Fruit fly (Drosophila melanogaster) whole organism, embryonic: ENCODE data around the gene cry.

Experiments
- Abd-B ChIP-seq: fragments of 200-800 bp; sonication (Bioruptor generic); optimal IDR thresholded peaks from 2 replicates; lab custom pipeline; 2018; ENCODE audit warnings: missing biosample characterization, mild to moderate bottlenecking, missing genetic modification characterization, moderate library complexity
- Atf6 ChIP-seq: fragments of 200-800 bp; sonication (Bioruptor generic); IDR thresholded peaks from 2 replicates; pipeline ENCODE4 v1.3.6; 2022; ENCODE audit warnings: missing biosample characterization, missing genetic modification characterization
- Blimp-1 ChIP-seq: fragments of 200-800 bp; sonication (Bioruptor generic); optimal IDR thresholded peaks from 3 replicates; lab custom pipeline; 2018; ENCODE audit warnings: missing biosample characterization, missing genetic modification characterization, mild to moderate bottlenecking, moderate library complexity, missing genetic modification reagents
- BtbVII ChIP-seq: fragments of 200-800 bp; sonication (Bioruptor generic); optimal IDR thresholded peaks from 3 replicates; lab custom pipeline; 2017; ENCODE audit warnings: missing biosample characterization, mild to moderate bottlenecking, missing genetic modification characterization
- CG10274 ChIP-seq: fragments of 200-800 bp; sonication (Bioruptor generic); optimal IDR thresholded peaks from 3 replicates; lab custom pipeline; 2017; ENCODE audit warnings: missing biosample characterization, mild to moderate bottlenecking, missing genetic modification characterization
- CG10431 ChIP-seq: fragments of 200-800 bp; sonication (Bioruptor generic); optimal IDR thresholded peaks from 3 replicates; lab custom pipeline; 2018; ENCODE audit warnings: missing biosample characterization, mild to moderate bottlenecking, missing genetic modification characterization
- CG11093 ChIP-seq: fragments of 200-800 bp; sonication (Bioruptor generic); IDR thresholded peaks from 3 replicates; pipeline ENCODE4 v1.3.6; 2022; ENCODE audit warnings: missing biosample characterization, missing genetic modification characterization
- CG11695 ChIP-seq: fragments of 200-800 bp; sonication (Bioruptor generic); IDR thresholded peaks from 3 replicates; pipeline ENCODE4 v1.3.6; 2022; ENCODE audit warnings: missing biosample characterization, missing genetic modification characterization
- CG12391 ChIP-seq: fragments of 200-800 bp; sonication (Bioruptor generic); optimal IDR thresholded peaks from 3 replicates; lab custom pipeline; 2018; ENCODE audit warnings: missing biosample characterization, mild to moderate bottlenecking, missing genetic modification characterization, moderate library complexity
- CG12769 ChIP-seq: fragments of 200-800 bp; sonication (Bioruptor generic); optimal IDR thresholded peaks from 2 replicates; lab custom pipeline; 2019; ENCODE audit warnings: missing biosample characterization, mild to moderate bottlenecking, missing genetic modification characterization, moderate library complexity
- CG13775 ChIP-seq: fragments of 200-800 bp; sonication (Bioruptor generic); optimal IDR thresholded peaks from 3 replicates; lab custom pipeline; 2017; ENCODE audit warnings: missing biosample characterization, mild to moderate bottlenecking, missing genetic modification characterization
- CG14050 ChIP-seq: fragments of 200-800 bp; sonication (Bioruptor generic); IDR thresholded peaks from 3 replicates; pipeline ENCODE4 v1.3.6; 2022; ENCODE audit warnings: missing biosample characterization, missing genetic modification characterization
- CG15601 ChIP-seq: fragments of 200-800 bp; sonication (Bioruptor generic); optimal IDR thresholded peaks from 3 replicates; lab custom pipeline; 2019; ENCODE audit warnings: missing biosample characterization, mild to moderate bottlenecking, missing genetic modification characterization, moderate library complexity
- CG17361 ChIP-seq: fragments of 200-800 bp; sonication (Bioruptor generic); IDR thresholded peaks from 3 replicates; pipeline ENCODE4 v1.3.6; 2022; ENCODE audit warnings: missing biosample characterization, missing genetic modification characterization
- CG18011 ChIP-seq: fragments of 200-800 bp; sonication (Bioruptor generic); optimal IDR thresholded peaks from 2 replicates; lab custom pipeline; 2017; ENCODE audit warnings: missing biosample characterization, missing genetic modification characterization, mild to moderate bottlenecking, moderate library complexity, missing genotype
- CG2120 ChIP-seq: fragments of 200-800 bp; sonication (Bioruptor generic); optimal IDR thresholded peaks from 3 replicates; lab custom pipeline; 2016; ENCODE audit warnings: missing biosample characterization, missing genetic modification characterization
- CG2199 ChIP-seq: fragments of 200-800 bp; sonication (Bioruptor generic); IDR thresholded peaks from 3 replicates; pipeline ENCODE4 v1.3.6; 2022; ENCODE audit warnings: missing biosample characterization, missing genetic modification characterization
- CG32772 ChIP-seq: fragments of 200-800 bp; sonication (Bioruptor generic); IDR thresholded peaks from 2 replicates; pipeline ENCODE4 v1.3.6; 2022; ENCODE audit warnings: missing biosample characterization, missing genetic modification characterization
- CG3407 ChIP-seq: fragments of 200-800 bp; sonication (Bioruptor generic); optimal IDR thresholded peaks from 2 replicates; lab custom pipeline; 2018; ENCODE audit warnings: missing biosample characterization, mild to moderate bottlenecking, missing genetic modification characterization
- CG4360 ChIP-seq: fragments of 200-800 bp; sonication (Bioruptor generic); IDR thresholded peaks from 2 replicates; pipeline ENCODE4 v1.3.6; 2022; ENCODE audit warnings: missing biosample characterization, missing genetic modification characterization
- CG4707 ChIP-seq: fragments of 200-800 bp; sonication (Bioruptor generic); optimal IDR thresholded peaks from 2 replicates; lab custom pipeline; 2018; ENCODE audit warnings: missing biosample characterization, mild to moderate bottlenecking, missing genetic modification characterization, moderate library complexity
- CG7839 ChIP-seq: fragments of 200-800 bp; sonication (Bioruptor generic); optimal IDR thresholded peaks from 3 replicates; lab custom pipeline; 2018; ENCODE audit warnings: missing biosample characterization, mild to moderate bottlenecking, missing genetic modification characterization, moderate library complexity
- CG8924 ChIP-seq: fragments of 200-800 bp; optimal IDR thresholded peaks from 3 replicates; lab custom pipeline; 2019; ENCODE audit warnings: missing biosample characterization, mild to moderate bottlenecking, missing genetic modification characterization, moderate library complexity
- Dbx ChIP-seq: fragments of 200-800 bp; sonication (Bioruptor generic); IDR thresholded peaks from 3 replicates; pipeline ENCODE4 v1.3.6; 2022; ENCODE audit warnings: missing biosample characterization, missing genetic modification characterization
- MTF-1 ChIP-seq: fragments of 200-800 bp; sonication (Bioruptor generic); optimal IDR thresholded peaks from 2 replicates; lab custom pipeline; 2018; ENCODE audit warnings: missing biosample characterization, mild to moderate bottlenecking, missing genetic modification characterization, borderline replicate concordance
- Med ChIP-seq: fragments of 200-800 bp; sonication (Bioruptor generic); peaks from one replicate; lab custom pipeline; 2016; ENCODE audit warnings: missing biosample characterization, missing genetic modification characterization, mild to moderate bottlenecking, inconsistent platforms, moderate library complexity
- Nf-YA ChIP-seq: fragments of 200-800 bp; sonication (Bioruptor generic); IDR thresholded peaks from 2 replicates; pipeline ENCODE4 v1.3.6; 2022; ENCODE audit warnings: missing biosample characterization, missing genetic modification characterization
- Pdp1 ChIP-seq, 2 experiments: fragments of 200-800 bp; sonication (Bioruptor generic); optimal IDR thresholded peaks; 3 replicates each; lab custom pipeline; 2016; ENCODE audit warnings: missing biosample characterization in 2 of 2, missing genetic modification characterization in 2 of 2, mild to moderate bottlenecking in 1 of 2, moderate library complexity in 1 of 2
- Ptx1 ChIP-seq: fragments of 200-800 bp; sonication (Bioruptor generic); IDR thresholded peaks from 2 replicates; pipeline ENCODE4 v1.3.6; 2022; ENCODE audit warnings: missing biosample characterization, missing genetic modification characterization
- Six4 ChIP-seq: fragments of 200-800 bp; sonication (Bioruptor generic); optimal IDR thresholded peaks from 2 replicates; lab custom pipeline; 2016; ENCODE audit warnings: missing biosample characterization, missing genetic modification characterization
- Stat92E ChIP-seq, 3 experiments: fragments of >200 bp in 2 of 3; fragments of 200-800 bp in 1 of 3; sonication (Bioruptor generic) in 1 of 3; optimal IDR thresholded peaks; 2 replicates each; lab custom pipeline; 2017 to 2019; ENCODE audit warnings: missing biosample characterization in 3 of 3, missing genetic modification characterization in 3 of 3, mild to moderate bottlenecking in 1 of 3, moderate library complexity in 1 of 3
- abd-A ChIP-seq: fragments of 200-800 bp; sonication (Bioruptor generic); optimal IDR thresholded peaks from 3 replicates; lab custom pipeline; 2019; ENCODE audit warnings: missing biosample characterization, mild to moderate bottlenecking, missing genetic modification characterization, moderate library complexity
- caup ChIP-seq: fragments of 200-800 bp; sonication (Bioruptor generic); optimal IDR thresholded peaks from 3 replicates; lab custom pipeline; 2017; ENCODE audit warnings: missing biosample characterization, mild to moderate bottlenecking, missing genetic modification characterization, moderate library complexity; ENCODE audit not compliant: severe bottlenecking
- chinmo ChIP-seq: fragments of 200-800 bp; sonication (Bioruptor generic); IDR thresholded peaks from 4 replicates; pipeline ENCODE4 v1.3.6; 2022; ENCODE audit warnings: missing biosample characterization, missing genetic modification characterization; ENCODE audit not compliant: partially characterized antibody
- chm ChIP-seq: fragments of 200-800 bp; sonication (Bioruptor generic); IDR thresholded peaks from 2 replicates; pipeline ENCODE4 v1.3.6; 2022; ENCODE audit warnings: missing biosample characterization, missing genetic modification characterization
- crol ChIP-seq: fragments of 200-800 bp; sonication (Bioruptor generic); IDR thresholded peaks from 2 replicates; pipeline ENCODE4 v1.3.6; 2022; ENCODE audit warnings: missing biosample characterization, missing genetic modification characterization
- fd96Cb ChIP-seq: fragments of 200-800 bp; sonication (Bioruptor generic); optimal IDR thresholded peaks from 2 replicates; lab custom pipeline; 2018; ENCODE audit warnings: missing biosample characterization, mild to moderate bottlenecking, missing genetic modification characterization, moderate library complexity
- gsb-n ChIP-seq: fragments of 200-800 bp; sonication (Bioruptor generic); optimal IDR thresholded peaks from 3 replicates; lab custom pipeline; 2018; ENCODE audit warnings: missing biosample characterization, mild to moderate bottlenecking, missing genetic modification characterization
- oc ChIP-seq: fragments of 200-800 bp; sonication (Bioruptor generic); optimal IDR thresholded peaks from 2 replicates; lab custom pipeline; 2018; ENCODE audit warnings: missing biosample characterization, mild to moderate bottlenecking, missing genetic modification characterization, moderate library complexity
- odd ChIP-seq: fragments of 200-800 bp; sonication (Bioruptor generic); optimal IDR thresholded peaks from 2 replicates; lab custom pipeline; 2017; ENCODE audit warnings: missing biosample characterization, mild to moderate bottlenecking, missing genetic modification characterization
- p53 ChIP-seq: fragments of 200-800 bp; sonication (Bioruptor generic); optimal IDR thresholded peaks from 2 replicates; lab custom pipeline; 2016; ENCODE audit warnings: missing biosample characterization, missing genetic modification characterization
- pho ChIP-seq: fragments of 200-800 bp; sonication (Bioruptor generic); optimal IDR thresholded peaks from 2 replicates; lab custom pipeline; 2016; ENCODE audit warnings: missing biosample characterization, missing genetic modification characterization
- psq ChIP-seq: fragments of 200-800 bp; sonication (Bioruptor generic); optimal IDR thresholded peaks from 2 replicates; lab custom pipeline; 2017; ENCODE audit warnings: missing biosample characterization, missing genetic modification characterization
- row ChIP-seq: fragments of 200-800 bp; sonication (Bioruptor generic); IDR thresholded peaks from 3 replicates; pipeline ENCODE4 v1.3.6; 2022; ENCODE audit warnings: missing biosample characterization, missing genetic modification characterization
- sd ChIP-seq: fragments of 200-800 bp; sonication (Bioruptor generic); optimal IDR thresholded peaks from 3 replicates; lab custom pipeline; 2018; ENCODE audit warnings: missing biosample characterization, mild to moderate bottlenecking, missing genetic modification characterization, moderate library complexity
- sens ChIP-seq: fragments of 200-800 bp; sonication (Bioruptor generic); peaks from one replicate; lab custom pipeline; 2016; ENCODE audit warnings: missing biosample characterization, missing genetic modification characterization
- zen2 ChIP-seq: fragments of 200-800 bp; sonication (Bioruptor generic); IDR thresholded peaks from 3 replicates; pipeline ENCODE4 v1.3.6; 2022; ENCODE audit warnings: missing biosample characterization, missing genetic modification characterization; ENCODE audit not compliant: partially characterized antibody

cry gene

dm6 chr3R:19166077-19166778, 45.7 kb upstream of the cry start (continued):
- no peak for TF ChIP-seq CG12391 (tag; lab: Kevin White, UChicago)
- TF ChIP-seq Blimp-1 = peak; percentile 63
- TF ChIP-seq MTF-1 (GFP tag; lab: Kevin White, UChicago) = no peak
- no peak for TF ChIP-seq Atf6
- no peak for TF ChIP-seq CG7839 (tag; lab: Kevin White, UChicago)
- TF ChIP-seq CG17361 = 0 out of 3 replicates have a peak, but pooled peaks have one; percentile 11
- peak; percentile 52 for TF ChIP-seq CG10431 (GFP tag; lab: Kevin White, UChicago)
- no peak for TF ChIP-seq CG18011
- peak; percentile 39 for TF ChIP-seq pho (GFP tag; lab: Kevin White, UChicago)
- peak; percentile 12 for TF ChIP-seq abd-A
- 0 out of 2 replicates have a peak, but pooled peaks have one; percentile 28 for TF ChIP-seq CG32772 (GFP tag; lab: Robert Waterston, UW)
- TF ChIP-seq CG8924 = peak; percentile 56
- TF ChIP-seq CG12769 (tag; lab: Kevin White, UChicago) = peak; percentile 35
- peak in 1 of 2 experiments; percentile 37 for TF ChIP-seq Pdp1 (GFP tag; optimal IDR thresholded peaks at IDR 0.05; lab: Kevin White, UChicago)
- TF ChIP-seq CG4360 (GFP tag; lab: Robert Waterston, UW) = peak; percentile 88
- 0 out of 3 replicates have a peak, but pooled peaks have one; percentile 35 for TF ChIP-seq CG2199 (GFP tag; lab: Robert Waterston, UW)
- no peak for TF ChIP-seq Abd-B (GFP tag; lab: Kevin White, UChicago)
- no peak for TF ChIP-seq CG10274 (GFP tag; lab: Kevin White, UChicago)
- TF ChIP-seq chm (GFP tag; lab: Robert Waterston, UW) = 0 out of 2 replicates have a peak, but pooled peaks have one; percentile 17
- no peak for TF ChIP-seq fd96Cb (tag; lab: Kevin White, UChicago)
- no peak for TF ChIP-seq CG11695
- peak; percentile 40; the same call in 1 of the 2 replicates for TF ChIP-seq crol (GFP tag; lab: Robert Waterston, UW)
- peak; percentile 60 for TF ChIP-seq sd (tag; lab: Kevin White, UChicago)
- peak; percentile 23 for TF ChIP-seq oc (tag; lab: Kevin White, UChicago)
- peak; percentile 39 for TF ChIP-seq odd
- peak; percentile 60; the same call in 2 of the 3 replicates for TF ChIP-seq row (GFP tag; lab: Robert Waterston, UW)
- no peak for TF ChIP-seq Ptx1 (GFP tag; lab: Robert Waterston, UW)
- no peak for TF ChIP-seq Six4 (GFP tag; lab: Kevin White, UChicago)
- no peak for TF ChIP-seq CG11093 (GFP tag; lab: Robert Waterston, UW)
- TF ChIP-seq CG4707 = peak; percentile 27
- no peak for TF ChIP-seq CG15601 (tag; lab: Kevin White, UChicago)
- no peak for TF ChIP-seq BtbVII (GFP tag; lab: Kevin White, UChicago)
- TF ChIP-seq CG2120 (GFP tag; lab: Kevin White, UChicago) = peak; percentile 31
- no peak for TF ChIP-seq CG3407
- peak; percentile 60 for TF ChIP-seq Med
- TF ChIP-seq gsb-n (tag; lab: Kevin White, UChicago) = peak; percentile 1
- TF ChIP-seq CG13775 (GFP tag; lab: Kevin White, UChicago) = peak; percentile 0
- TF ChIP-seq sens = peak; percentile 83
- no peak for TF ChIP-seq Dbx (GFP tag; lab: Robert Waterston, UW)
- no peak for TF ChIP-seq p53 (GFP tag; lab: Kevin White, UChicago)
- no peak for TF ChIP-seq caup (GFP tag; lab: Kevin White, UChicago)
- peak; percentile 55; the same call in 1 of the 4 replicates for TF ChIP-seq chinmo (GFP tag; lab: Robert Waterston, UW)
- TF ChIP-seq Nf-YA (GFP tag; lab: Robert Waterston, UW) = 0 out of 2 replicates have a peak, but pooled peaks have one; percentile 12
- no peak for TF ChIP-seq CG14050 (GFP tag; lab: Robert Waterston, UW)
- peak; percentile 32 for TF ChIP-seq psq (GFP tag; lab: Kevin White, UChicago)
- TF ChIP-seq zen2 (GFP tag; lab: Robert Waterston, UW) = 0 out of 3 replicates have a peak, but pooled peaks have one; percentile 1
- peak in 1 of 3 experiments; percentile 1 for TF ChIP-seq Stat92E (GFP tag; optimal IDR thresholded peaks at IDR 0.05; lab: Kevin White, UChicago)
